Worm (Caenorhabditis elegans): ENCODE data around the gene lurp-1.

The lurp-1 gene

DNA sequence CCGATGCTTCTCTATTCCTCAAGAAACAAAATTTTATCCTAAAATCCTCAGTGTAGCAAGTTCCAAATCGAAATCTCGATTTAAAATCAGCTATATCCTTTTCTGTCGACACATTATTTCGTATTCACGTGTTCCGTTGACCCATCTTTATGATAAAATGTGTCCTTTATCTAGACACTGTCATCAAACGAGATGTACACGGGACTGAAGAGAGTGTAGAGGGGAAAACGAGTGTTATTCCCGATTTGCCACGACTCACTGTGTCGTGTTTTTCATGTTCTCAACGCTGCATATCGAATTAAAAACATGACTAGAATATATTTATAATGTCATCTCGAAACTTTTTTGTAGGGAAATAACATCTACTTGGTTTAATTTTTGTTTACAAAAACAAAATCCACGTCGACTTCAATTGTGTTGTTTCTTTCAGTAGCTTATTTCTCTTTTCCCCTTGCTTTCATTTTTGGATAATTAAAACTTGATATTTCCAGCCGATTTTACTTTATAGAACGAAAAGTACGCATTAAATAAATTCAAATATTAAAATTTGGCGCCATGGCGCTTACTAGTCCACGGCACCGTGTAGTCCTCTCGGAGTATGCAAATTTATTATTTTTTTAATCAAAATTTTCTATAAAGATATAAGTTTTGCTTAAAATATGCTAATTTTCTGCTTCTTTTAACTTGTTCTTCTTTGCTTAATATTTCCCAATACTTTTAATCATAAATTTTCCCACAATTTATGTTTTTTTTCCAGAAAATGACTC lies 45.3 kb downstream of the lurp-1 start, which contains the start of gene metr-1 (continued):
- TF ChIP-seq egl-27 (tag; optimal IDR thresholded peaks at IDR 0.05) (no peak), ceh-88 (GFP tag; IDR thresholded peaks at IDR 0.05) (no peak), zip-4 (GFP tag; optimal IDR thresholded peaks at IDR 0.05) (no peak), efl-3 (GFP tag; optimal IDR thresholded peaks at IDR 0.05) (no peak), unc-86 (tag; optimal IDR thresholded peaks at IDR 0.05) (no peak), aly-2 (tag; optimal IDR thresholded peaks at IDR 0.05) (no peak), nhr-90 (tag; optimal IDR thresholded peaks at IDR 0.05; ENCODE audit: poor library complexity) (no peak), snu-23 (GFP tag; optimal IDR thresholded peaks at IDR 0.05) (peak; percentile 5), ets-5 (GFP tag; IDR thresholded peaks at IDR 0.05) (no peak), F16B12.6 (tag; optimal IDR thresholded peaks at IDR 0.05) (no peak), xbp-1 (tag; optimal IDR thresholded peaks at IDR 0.05) (no peak), ceh-90 (tag; optimal IDR thresholded peaks at IDR 0.05) (no peak), mdl-1 (tag; optimal IDR thresholded peaks at IDR 0.05) (no peak), nhr-237 (tag; optimal IDR thresholded peaks at IDR 0.05) (no peak), lin-39 (tag; optimal IDR thresholded peaks at IDR 0.05) (no peak), lin-14 (GFP tag; optimal IDR thresholded peaks at IDR 0.05) (peak; percentile 18), mep-1 (tag; optimal IDR thresholded peaks at IDR 0.05) (no peak), ama-1 (optimal IDR thresholded peaks at IDR 0.05) (no peak), sox-4 (tag; optimal IDR thresholded peaks at IDR 0.05) (no peak), unc-62 (GFP tag; optimal IDR thresholded peaks at IDR 0.05) (no peak), unc-98 (GFP tag; IDR thresholded peaks at IDR 0.05) (no peak), sup-37 (GFP tag; optimal IDR thresholded peaks at IDR 0.05) (no peak), fkh-8 (tag; optimal IDR thresholded peaks at IDR 0.05) (peak; percentile 9), skn-1 (tag; optimal IDR thresholded peaks at IDR 0.05) (no peak), isw-1 (GFP tag; IDR thresholded peaks at IDR 0.05) (no peak), nhr-47 (tag; optimal IDR thresholded peaks at IDR 0.05) (peak; percentile 60), lin-15B (tag; optimal IDR thresholded peaks at IDR 0.05) (no peak), C34B4.2 (tag; optimal IDR thresholded peaks at IDR 0.05) (no peak), tbx-2 (tag; optimal IDR thresholded peaks at IDR 0.05) (no peak), lin-35 (GFP tag; optimal IDR thresholded peaks at IDR 0.05) (peak; percentile 71 to 72), nhr-19 (GFP tag; conservative IDR thresholded peaks at IDR 0.05) (peak; percentile 33; the same call in 1 of the 2 replicates), blmp-1 (tag; optimal IDR thresholded peaks at IDR 0.05) (peak; percentile 31), lsy-2 (tag; optimal IDR thresholded peaks at IDR 0.05) (peak in 1 of 2 experiments; percentile 24)

DNA sequence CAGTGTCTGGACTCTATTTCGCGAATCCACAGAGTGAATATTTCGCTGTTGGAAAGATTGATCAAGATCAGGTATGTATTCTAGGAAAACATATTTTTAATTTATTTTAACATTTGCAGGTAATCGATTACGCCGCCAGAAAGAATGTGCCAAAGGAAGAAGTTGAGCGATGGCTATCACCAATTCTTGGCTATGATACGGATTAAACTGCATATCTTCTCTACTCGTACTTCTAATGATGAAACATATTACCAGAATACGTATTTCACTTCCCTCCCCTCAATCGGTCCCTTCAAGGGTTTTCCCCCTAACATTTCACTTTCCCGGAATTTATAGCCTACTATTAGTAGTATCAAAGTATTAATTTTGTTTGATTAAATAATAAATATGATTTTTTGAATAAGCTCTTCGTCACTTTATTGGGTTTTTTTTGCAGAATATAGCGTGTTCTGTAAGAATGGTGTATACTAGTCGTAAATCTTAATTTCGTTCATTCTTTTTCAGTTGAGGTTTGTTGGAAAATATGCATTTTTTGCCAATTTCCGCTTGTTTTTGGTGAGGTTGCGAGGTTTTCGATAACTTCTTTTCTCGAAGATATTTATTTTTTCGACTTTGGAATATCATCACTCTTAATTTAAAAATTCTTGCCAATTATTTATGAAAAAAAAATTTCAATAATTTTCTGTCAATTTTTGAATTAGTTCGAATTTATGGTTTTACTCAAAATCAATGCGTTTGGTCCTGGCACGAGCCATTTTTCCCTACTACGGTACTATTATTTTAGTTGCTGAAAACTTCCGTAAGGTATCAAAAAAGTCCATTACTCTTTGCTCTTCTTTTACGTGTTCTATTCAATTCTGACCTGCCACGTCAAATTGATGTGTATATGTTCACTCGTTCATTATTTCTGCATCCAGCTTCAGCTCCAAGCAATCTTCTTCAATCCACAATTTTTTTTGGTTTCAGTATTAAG lies 50.2 kb downstream of the lurp-1 start:
- no peak for TF ChIP-seq fkh-8 (tag; optimal IDR thresholded peaks at IDR 0.05)
